Fruit fly (Drosophila melanogaster): ENCODE measurements around the gene CG15385.

Gene CG15385

dm6 chr2L:2221649-2222150 is 9.3 kb upstream of the CG15385 start (continued):
- peak; percentile 90 for TF ChIP-seq luna (GFP tag; optimal IDR thresholded peaks at IDR 0.05)
- peak; percentile 88 for TF ChIP-seq Mes4 (GFP tag; optimal IDR thresholded peaks at IDR 0.05)
- peak; percentile 99 for TF ChIP-seq vvl (GFP tag; IDR thresholded peaks at IDR 0.05)
- TF ChIP-seq CG14965 (GFP tag; optimal IDR thresholded peaks at IDR 0.05; ENCODE audit: borderline replicate concordance), result peak; percentile 61
- peak; percentile 86 for TF ChIP-seq D19B (GFP tag; optimal IDR thresholded peaks at IDR 0.05)
- TF ChIP-seq tna (GFP tag; IDR thresholded peaks at IDR 0.05; ENCODE audit: partially characterized antibody), result no peak
- TF ChIP-seq Vsx1 (GFP tag; optimal IDR thresholded peaks at IDR 0.05), result peak; percentile 85
- TF ChIP-seq lov (optimal IDR thresholded peaks at IDR 0.05), result no peak
- TF ChIP-seq lov (GFP tag; IDR thresholded peaks at IDR 0.05), result peak; percentile 97
- peak; percentile 93 for TF ChIP-seq CG6765 (GFP tag; optimal IDR thresholded peaks at IDR 0.05)
- no peak for TF ChIP-seq Bgb (GFP tag; IDR thresholded peaks at IDR 0.05; ENCODE audit: partially characterized antibody)
- no peak for TF ChIP-seq Dfd (GFP tag; optimal IDR thresholded peaks at IDR 0.05)
- TF ChIP-seq CG7928 (GFP tag; optimal IDR thresholded peaks at IDR 0.05), result peak; percentile 75
- peak; percentile 95 for TF ChIP-seq nmo (GFP tag; optimal IDR thresholded peaks at IDR 0.05)
- TF ChIP-seq da (GFP tag; optimal IDR thresholded peaks at IDR 0.05), result peak; percentile 84
- peak; percentile 95 for TF ChIP-seq bcd (GFP tag; optimal IDR thresholded peaks at IDR 0.05)
- TF ChIP-seq CG6272 (GFP tag; IDR thresholded peaks at IDR 0.05), result peak; percentile 91
- TF ChIP-seq YL-1 (GFP tag; optimal IDR thresholded peaks at IDR 0.05), result peak; percentile 66
- peak; percentile 92 for TF ChIP-seq MTF-1 (GFP tag; optimal IDR thresholded peaks at IDR 0.05; ENCODE audit: borderline replicate concordance)
- peak; percentile 95 for TF ChIP-seq CG11085 (GFP tag; IDR thresholded peaks at IDR 0.05)
- TF ChIP-seq CG8089 (GFP tag; optimal IDR thresholded peaks at IDR 0.05), result peak; percentile 91
- TF ChIP-seq Neu2 (GFP tag; optimal IDR thresholded peaks at IDR 0.05; ENCODE audit: borderline replicate concordance), result peak; percentile 34
- peak; percentile 96 for TF ChIP-seq CG32767 (GFP tag; IDR thresholded peaks at IDR 0.05)
- TF ChIP-seq CG18476 (GFP tag; optimal IDR thresholded peaks at IDR 0.05), result peak; percentile 95
- TF ChIP-seq HmgD (GFP tag; optimal IDR thresholded peaks at IDR 0.05), result peak; percentile 81
- TF ChIP-seq ato (GFP tag; IDR thresholded peaks at IDR 0.05; ENCODE audit: partially characterized antibody), result no peak
- TF ChIP-seq CG12299 (tag; optimal IDR thresholded peaks at IDR 0.05), result peak; percentile 93
- no peak for TF ChIP-seq sna (GFP tag; IDR thresholded peaks at IDR 0.05; ENCODE audit: partially characterized antibody)
- peak; percentile 99 for TF ChIP-seq Hsf (GFP tag; optimal IDR thresholded peaks at IDR 0.05)
- TF ChIP-seq mirr (GFP tag; optimal IDR thresholded peaks at IDR 0.05), result peak; percentile 94
- TF ChIP-seq esg (GFP tag; conservative IDR thresholded peaks at IDR 0.05), result peak; percentile 97
- no peak for TF ChIP-seq gfzf (GFP tag; optimal IDR thresholded peaks at IDR 0.05)
- TF ChIP-seq CG14441 (GFP tag; IDR thresholded peaks at IDR 0.05), result peak; percentile 98
- TF ChIP-seq Usf (GFP tag; optimal IDR thresholded peaks at IDR 0.05), result peak; percentile 86
- TF ChIP-seq CG16815 (GFP tag; optimal IDR thresholded peaks at IDR 0.05), result peak; percentile 94
- TF ChIP-seq fd96Cb (tag; optimal IDR thresholded peaks at IDR 0.05), result peak; percentile 93
- TF ChIP-seq pnt (GFP tag; optimal IDR thresholded peaks at IDR 0.05), result peak; percentile 88
- peak; percentile 93 for TF ChIP-seq CG17612 (GFP tag; IDR thresholded peaks at IDR 0.05)
- TF ChIP-seq chif (GFP tag; optimal IDR thresholded peaks at IDR 0.05), result peak; percentile 95
- peak; percentile 97 for TF ChIP-seq Aef1 (GFP tag; IDR thresholded peaks at IDR 0.05)
- TF ChIP-seq hbn (GFP tag; IDR thresholded peaks at IDR 0.05; ENCODE audit: partially characterized antibody), result no peak
- TF ChIP-seq Rfx (GFP tag; IDR thresholded peaks at IDR 0.05), result peak; percentile 99
- TF ChIP-seq Doc3 (GFP tag; IDR thresholded peaks at IDR 0.05; ENCODE audit: partially characterized antibody), result no peak
- peak; percentile 93 for TF ChIP-seq CG13123 (GFP tag; optimal IDR thresholded peaks at IDR 0.05)
- TF ChIP-seq bowl (GFP tag; IDR thresholded peaks at IDR 0.05), result peak; percentile 95
- TF ChIP-seq CG10979 (tag; optimal IDR thresholded peaks at IDR 0.05), result peak; percentile 92
- peak; percentile 86 for TF ChIP-seq CG5180 (GFP tag; optimal IDR thresholded peaks at IDR 0.05)
- TF ChIP-seq btn (GFP tag; optimal IDR thresholded peaks at IDR 0.05), result peak; percentile 87
- TF ChIP-seq CG17568 (GFP tag; optimal IDR thresholded peaks at IDR 0.05), result peak; percentile 93
- peak; percentile 96 for TF ChIP-seq disco-r (GFP tag; optimal IDR thresholded peaks at IDR 0.05)
